Fruit fly (Drosophila melanogaster) whole organism, embryonic: Measurements from ENCODE around the gene CG31467.

Experiments
- Bteb2 ChIP-seq: fragments of 200-800 bp; sonication (Bioruptor generic); optimal IDR thresholded peaks from 2 replicates; lab custom pipeline; 2016; ENCODE audit warnings: missing biosample characterization, missing genetic modification characterization
- CG11723 ChIP-seq: fragments of 200-800 bp; sonication (Bioruptor generic); optimal IDR thresholded peaks from 2 replicates; lab custom pipeline; 2017; ENCODE audit warnings: missing biosample characterization, mild to moderate bottlenecking, missing genetic modification characterization
- CG12071 ChIP-seq: fragments of 200-800 bp; sonication (Bioruptor generic); optimal IDR thresholded peaks from 3 replicates; lab custom pipeline; 2018; ENCODE audit warnings: missing biosample characterization, mild to moderate bottlenecking, missing genetic modification characterization
- CG12104 ChIP-seq: fragments of 200-800 bp; sonication (Bioruptor generic); optimal IDR thresholded peaks from 3 replicates; lab custom pipeline; 2016; ENCODE audit warnings: missing biosample characterization, missing genetic modification characterization
- CG12299 ChIP-seq: fragments of 200-800 bp; sonication (Bioruptor generic); optimal IDR thresholded peaks from 2 replicates; lab custom pipeline; 2018; ENCODE audit warnings: missing biosample characterization, mild to moderate bottlenecking, missing genetic modification characterization
- CG13894 ChIP-seq: fragments of 200-800 bp; sonication (Bioruptor generic); optimal IDR thresholded peaks from 3 replicates; lab custom pipeline; 2018; ENCODE audit warnings: missing biosample characterization, mild to moderate bottlenecking, missing genetic modification characterization, moderate library complexity
- CG14710 ChIP-seq: fragments of 200-800 bp; sonication (Bioruptor generic); optimal IDR thresholded peaks from 3 replicates; lab custom pipeline; 2019; ENCODE audit warnings: missing biosample characterization, mild to moderate bottlenecking, missing genetic modification characterization, moderate library complexity
- CG17912 ChIP-seq: fragments of 200-800 bp; sonication (Bioruptor generic); optimal IDR thresholded peaks from 2 replicates; lab custom pipeline; 2018; ENCODE audit warnings: missing biosample characterization, mild to moderate bottlenecking, missing genetic modification characterization
- CG1792 ChIP-seq: fragments of 200-800 bp; sonication (Bioruptor generic); optimal IDR thresholded peaks from 2 replicates; lab custom pipeline; 2016; ENCODE audit warnings: missing biosample characterization, missing genetic modification characterization
- CG18262 ChIP-seq: fragments of 200-800 bp; optimal IDR thresholded peaks from 3 replicates; lab custom pipeline; 2019; ENCODE audit warnings: missing biosample characterization, mild to moderate bottlenecking, missing genetic modification characterization, moderate library complexity
- CG2129 ChIP-seq: fragments of 200-800 bp; sonication (Bioruptor generic); IDR thresholded peaks from 2 replicates; pipeline ENCODE4 v1.3.6; 2022; ENCODE audit warnings: missing biosample characterization, missing genetic modification characterization; ENCODE audit not compliant: partially characterized antibody
- CG31388 ChIP-seq: fragments of 200-800 bp; sonication (Bioruptor generic); optimal IDR thresholded peaks from 2 replicates; lab custom pipeline; 2016; ENCODE audit warnings: missing biosample characterization, missing genetic modification characterization
- CG32532 ChIP-seq: fragments of 200-800 bp; sonication (Bioruptor generic); IDR thresholded peaks from 2 replicates; pipeline ENCODE4 v1.3.6; 2022; ENCODE audit warnings: missing biosample characterization, missing genetic modification characterization
- CG3281 ChIP-seq: fragments of 200-800 bp; sonication (Bioruptor generic); optimal IDR thresholded peaks from 3 replicates; lab custom pipeline; 2017; ENCODE audit warnings: missing biosample characterization, mild to moderate bottlenecking, missing genetic modification characterization
- CG33557 ChIP-seq: fragments of 200-800 bp; sonication (Bioruptor generic); optimal IDR thresholded peaks from 2 replicates; lab custom pipeline; 2019; ENCODE audit warnings: missing biosample characterization, mild to moderate bottlenecking, missing genetic modification characterization, moderate library complexity
- CG4424 ChIP-seq: fragments of 200-800 bp; sonication (Bioruptor generic); optimal IDR thresholded peaks from 3 replicates; lab custom pipeline; 2016; ENCODE audit warnings: missing biosample characterization, missing genetic modification characterization
- CG4854 ChIP-seq: fragments of 200-800 bp; sonication (Bioruptor generic); optimal IDR thresholded peaks from 2 replicates; lab custom pipeline; 2016; ENCODE audit warnings: missing biosample characterization, missing genetic modification characterization, inconsistent platforms
- CG6175 ChIP-seq: fragments of 200-800 bp; sonication (Bioruptor generic); IDR thresholded peaks from 3 replicates; pipeline ENCODE4 v1.3.6; 2022; ENCODE audit warnings: missing biosample characterization, missing genetic modification characterization
- CG6854 ChIP-seq: fragments of 200-800 bp; sonication (Bioruptor generic); optimal IDR thresholded peaks from 3 replicates; lab custom pipeline; 2017; ENCODE audit warnings: missing biosample characterization, mild to moderate bottlenecking, missing genetic modification characterization
- CG7372 ChIP-seq: fragments of 200-800 bp; sonication (Bioruptor generic); IDR thresholded peaks from 2 replicates; pipeline ENCODE4 v1.3.6; 2022; ENCODE audit warnings: missing biosample characterization, missing genetic modification characterization
- CG8089 ChIP-seq: fragments of 200-800 bp; sonication (Bioruptor generic); optimal IDR thresholded peaks from 3 replicates; lab custom pipeline; 2016; ENCODE audit warnings: missing biosample characterization, missing genetic modification characterization
- CG8765 ChIP-seq: fragments of 200-800 bp; sonication (Bioruptor generic); IDR thresholded peaks from 2 replicates; pipeline ENCODE4 v1.3.6; 2022; ENCODE audit warnings: missing biosample characterization, missing genetic modification characterization
- CG9932 ChIP-seq: fragments of 200-800 bp; sonication (Bioruptor generic); IDR thresholded peaks from 2 replicates; pipeline ENCODE4 v1.3.6; 2022; ENCODE audit warnings: missing biosample characterization, missing genetic modification characterization
- CkIIα-i1 ChIP-seq: fragments of 200-800 bp; sonication (Bioruptor generic); IDR thresholded peaks from 2 replicates; pipeline ENCODE4 v1.3.6; 2022; ENCODE audit warnings: missing biosample characterization, missing genetic modification characterization
- Drgx ChIP-seq: fragments of 200-800 bp; sonication (Bioruptor generic); IDR thresholded peaks from 2 replicates; pipeline ENCODE4 v1.3.6; 2022; ENCODE audit warnings: missing biosample characterization, missing genetic modification characterization
- E2f2 ChIP-seq: fragments of 200-800 bp; sonication (Bioruptor generic); IDR thresholded peaks from 2 replicates; pipeline ENCODE4 v1.3.6; 2022; ENCODE audit warnings: missing biosample characterization, missing genetic modification characterization
- Eip74EF ChIP-seq, 2 experiments: fragments of 200-800 bp in 1 of 2; fragments of >200 bp in 1 of 2; sonication (Bioruptor generic) in 1 of 2; optimal IDR thresholded peaks; 2 replicates each; lab custom pipeline; 2017 to 2019; ENCODE audit warnings: missing biosample characterization in 2 of 2, missing genetic modification characterization in 2 of 2, mild to moderate bottlenecking in 1 of 2, moderate library complexity in 1 of 2
- Gsc ChIP-seq: fragments of 200-800 bp; sonication (Bioruptor generic); IDR thresholded peaks from 2 replicates; pipeline ENCODE4 v1.3.6; 2022; ENCODE audit warnings: missing biosample characterization, missing genetic modification characterization
- NFAT ChIP-seq: fragments of 200-800 bp; sonication (Bioruptor generic); IDR thresholded peaks from 2 replicates; pipeline ENCODE4 v1.3.6; 2022; ENCODE audit warnings: missing biosample characterization, missing genetic modification characterization
- Neu2 ChIP-seq: fragments of 200-800 bp; sonication (Bioruptor generic); optimal IDR thresholded peaks from 3 replicates; lab custom pipeline; 2016; ENCODE audit warnings: missing biosample characterization, missing genetic modification characterization, borderline replicate concordance
- PHDP ChIP-seq: fragments of 200-800 bp; sonication (Bioruptor generic); optimal IDR thresholded peaks from 3 replicates; lab custom pipeline; 2018; ENCODE audit warnings: missing biosample characterization, mild to moderate bottlenecking, missing genetic modification characterization, moderate library complexity
- ato ChIP-seq: fragments of 200-800 bp; sonication (Bioruptor generic); IDR thresholded peaks from 2 replicates; pipeline ENCODE4 v1.3.6; 2022; ENCODE audit warnings: missing biosample characterization, missing genetic modification characterization; ENCODE audit not compliant: partially characterized antibody
- cad ChIP-seq: fragments of >200 bp; optimal IDR thresholded peaks from 2 replicates; lab custom pipeline; 2017; ENCODE audit warnings: missing biosample characterization, missing genetic modification characterization
- en ChIP-seq: fragments of 200-800 bp; sonication (Bioruptor generic); optimal IDR thresholded peaks from 2 replicates; lab custom pipeline; 2016; ENCODE audit warnings: missing biosample characterization, missing genetic modification characterization
- fd64A ChIP-seq: fragments of 200-800 bp; sonication (Bioruptor generic); optimal IDR thresholded peaks from 3 replicates; lab custom pipeline; 2018; ENCODE audit warnings: missing biosample characterization, mild to moderate bottlenecking, missing genetic modification characterization
- fru ChIP-seq: fragments of >200 bp; optimal IDR thresholded peaks from 2 replicates; lab custom pipeline; 2017
- h ChIP-seq: fragments of >200 bp; optimal IDR thresholded peaks from 2 replicates; lab custom pipeline; 2017
- jing ChIP-seq: fragments of 200-800 bp; sonication (Bioruptor generic); optimal IDR thresholded peaks from 2 replicates; lab custom pipeline; 2018; ENCODE audit warnings: missing biosample characterization, mild to moderate bottlenecking, missing genetic modification characterization
- jumu ChIP-seq: fragments of 200-800 bp; sonication (Bioruptor generic); optimal IDR thresholded peaks from 3 replicates; lab custom pipeline; 2016; ENCODE audit warnings: missing biosample characterization, missing genetic modification characterization
- kay ChIP-seq: fragments of 200-800 bp; sonication (Bioruptor generic); optimal IDR thresholded peaks from 2 replicates; lab custom pipeline; 2016; ENCODE audit warnings: missing biosample characterization, missing genetic modification characterization
- klu ChIP-seq: fragments of 200-800 bp; sonication (Bioruptor generic); IDR thresholded peaks from 2 replicates; pipeline ENCODE4 v1.3.6; 2022; ENCODE audit warnings: missing biosample characterization, missing genetic modification characterization
- mld ChIP-seq: fragments of 200-800 bp; sonication (Bioruptor generic); IDR thresholded peaks from 3 replicates; pipeline ENCODE4 v1.3.6; 2022; ENCODE audit warnings: missing biosample characterization, missing genetic modification characterization; ENCODE audit not compliant: partially characterized antibody
- oc ChIP-seq: fragments of 200-800 bp; sonication (Bioruptor generic); optimal IDR thresholded peaks from 2 replicates; lab custom pipeline; 2018; ENCODE audit warnings: missing biosample characterization, mild to moderate bottlenecking, missing genetic modification characterization, moderate library complexity
- odd ChIP-seq: fragments of 200-800 bp; sonication (Bioruptor generic); optimal IDR thresholded peaks from 2 replicates; lab custom pipeline; 2017; ENCODE audit warnings: missing biosample characterization, mild to moderate bottlenecking, missing genetic modification characterization
- peb ChIP-seq: fragments of 200-800 bp; sonication (Bioruptor generic); IDR thresholded peaks from 2 replicates; pipeline ENCODE4 v1.3.6; 2022; ENCODE audit warnings: missing biosample characterization, missing genetic modification characterization
- pros ChIP-seq: fragments of 200-800 bp; sonication (Bioruptor generic); optimal IDR thresholded peaks from 3 replicates; lab custom pipeline; 2019; ENCODE audit warnings: missing biosample characterization, mild to moderate bottlenecking, missing genetic modification characterization, moderate library complexity
- pzg ChIP-seq: fragments of 200-800 bp; sonication (Bioruptor generic); optimal IDR thresholded peaks from 3 replicates; lab custom pipeline; 2018; ENCODE audit warnings: missing biosample characterization, mild to moderate bottlenecking, missing genetic modification characterization, moderate library complexity
- rib ChIP-seq: fragments of 200-800 bp; sonication (Bioruptor generic); IDR thresholded peaks from 2 replicates; pipeline ENCODE4 v1.3.6; 2022; ENCODE audit warnings: missing biosample characterization, missing genetic modification characterization
- scrt ChIP-seq: fragments of 200-800 bp; sonication (Bioruptor generic); optimal IDR thresholded peaks from 2 replicates; lab custom pipeline; 2018; ENCODE audit warnings: missing biosample characterization, mild to moderate bottlenecking, missing genetic modification characterization, moderate library complexity
- sens ChIP-seq: fragments of 200-800 bp; sonication (Bioruptor generic); peaks from one replicate; lab custom pipeline; 2016; ENCODE audit warnings: missing biosample characterization, missing genetic modification characterization
- sim ChIP-seq: fragments of 200-800 bp; sonication (Bioruptor generic); IDR thresholded peaks from 2 replicates; pipeline ENCODE4 v1.3.6; 2022; ENCODE audit warnings: missing biosample characterization, missing genetic modification characterization
- slp2 ChIP-seq: fragments of 200-800 bp; sonication (Bioruptor generic); optimal IDR thresholded peaks from 2 replicates; lab custom pipeline; 2016; ENCODE audit warnings: missing biosample characterization, missing genetic modification characterization
- sob ChIP-seq: fragments of 200-800 bp; sonication (Bioruptor generic); IDR thresholded peaks from 2 replicates; pipeline ENCODE4 v1.3.6; 2022; ENCODE audit warnings: missing biosample characterization, missing genetic modification characterization
- zfh1 ChIP-seq: fragments of 200-800 bp; sonication (Bioruptor generic); IDR thresholded peaks from 3 replicates; pipeline ENCODE4 v1.3.6; 2022; ENCODE audit warnings: missing biosample characterization, missing genetic modification characterization

The CG31467 gene

dm6 chr3R:10696371-10696777, 10.3 kb downstream of the CG31467 start, which contains the start of the genes pug, CG14683 and CG46459 (continued):
- TF ChIP-seq odd (GFP tag; lab: Kevin White, UChicago) (no peak), CG12104 (GFP tag; lab: Kevin White, UChicago) (no peak), mld (GFP tag; lab: Robert Waterston, UW) (peak; percentile 91), fru (lab: Kevin White, UChicago) (no peak), kay (GFP tag; lab: Kevin White, UChicago) (peak; percentile 2), scrt (no peak), CG32532 (peak; percentile 42; the same call in 1 of the 2 replicates), CkIIα-i1 (GFP tag; lab: Robert Waterston, UW) (no peak), peb (GFP tag; lab: Robert Waterston, UW) (no peak), NFAT (GFP tag; lab: Robert Waterston, UW) (no peak), Neu2 (GFP tag; lab: Kevin White, UChicago) (no peak), CG6175 (GFP tag; lab: Robert Waterston, UW) (no peak), cad (no peak), CG31388 (GFP tag; lab: Kevin White, UChicago) (no peak), h (lab: Kevin White, UChicago) (no peak), CG12071 (GFP tag; lab: Kevin White, UChicago) (no peak), pros (GFP tag; lab: Kevin White, UChicago) (no peak), ato (peak; percentile 90), fd64A (GFP tag; lab: Kevin White, UChicago) (no peak), CG1792 (GFP tag; lab: Kevin White, UChicago) (no peak), sim (GFP tag; lab: Robert Waterston, UW) (no peak), jing (GFP tag; lab: Kevin White, UChicago) (no peak), rib (GFP tag; lab: Robert Waterston, UW) (no peak), Bteb2 (GFP tag; lab: Kevin White, UChicago) (peak; percentile 15), CG14710 (peak; percentile 64), slp2 (no peak), CG8089 (no peak), jumu (GFP tag; lab: Kevin White, UChicago) (peak; percentile 25), en (GFP tag; lab: Kevin White, UChicago) (peak; percentile 20), E2f2 (GFP tag; lab: Robert Waterston, UW) (peak; percentile 76), CG11723 (GFP tag; lab: Kevin White, UChicago) (no peak), pzg (peak; percentile 68), Eip74EF (GFP tag; optimal IDR thresholded peaks at IDR 0.05; lab: Kevin White, UChicago) (no peak), CG2129 (GFP tag; lab: Robert Waterston, UW) (peak; percentile 98), Gsc (GFP tag; lab: Robert Waterston, UW) (no peak), CG17912 (GFP tag; lab: Kevin White, UChicago) (no peak), CG33557 (GFP tag; lab: Kevin White, UChicago) (no peak), CG7372 (GFP tag; lab: Robert Waterston, UW) (no peak)

dm6 chr3R:10688835-10689234, 17.8 kb downstream of the CG31467 start:
- TF ChIP-seq oc (tag; lab: Kevin White, UChicago) (no peak), sens (GFP tag; lab: Kevin White, UChicago) (peak; percentile 59), CG4424 (GFP tag; lab: Kevin White, UChicago) (peak; percentile 24), CG18262 (tag; lab: Kevin White, UChicago) (peak; percentile 38), CG6854 (GFP tag; lab: Kevin White, UChicago) (peak; percentile 38), zfh1 (GFP tag; lab: Robert Waterston, UW) (0 out of 3 replicates have a peak, but pooled peaks have one; percentile 19), CG12299 (tag; lab: Kevin White, UChicago) (peak; percentile 19), CG3281 (GFP tag; lab: Kevin White, UChicago) (peak; percentile 58), Drgx (GFP tag; lab: Robert Waterston, UW) (peak; percentile 52), CG9932 (GFP tag; lab: Robert Waterston, UW) (peak; percentile 76), CG8765 (0 out of 2 replicates have a peak, but pooled peaks have one; percentile 24), jumu (GFP tag; lab: Kevin White, UChicago) (no peak), CG4854 (GFP tag; lab: Kevin White, UChicago) (peak; percentile 27), sob (peak; percentile 68), CG13894 (peak; percentile 40), klu (GFP tag; lab: Robert Waterston, UW) (0 out of 2 replicates have a peak, but pooled peaks have one; percentile 11), PHDP (peak; percentile 60)
